Worm (Caenorhabditis elegans): ENCODE data around the gene snu-23.

The snu-23 gene

DNA sequence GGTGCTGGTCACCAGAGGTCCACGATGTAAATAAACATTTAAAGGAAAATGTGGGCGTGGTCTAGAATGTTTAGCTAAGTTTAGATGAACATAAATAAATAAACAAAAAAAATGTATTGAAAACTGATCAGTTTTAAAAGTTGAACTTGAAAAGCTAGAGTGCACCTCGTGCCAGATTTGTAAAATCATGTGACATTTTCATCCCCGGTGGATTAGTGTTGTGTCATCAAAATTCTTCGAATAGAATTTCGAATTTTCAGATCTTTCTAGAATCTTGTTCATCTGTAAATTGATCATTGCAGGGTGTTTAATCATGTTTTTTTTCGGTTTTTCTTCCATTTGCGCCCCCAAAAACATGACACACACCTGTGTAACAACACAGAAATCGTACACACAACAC lies 43.4 kb downstream of the snu-23 start (continued):
- TF ChIP-seq fos-1 (tag; optimal IDR thresholded peaks at IDR 0.05) (no peak), lin-15B (tag; optimal IDR thresholded peaks at IDR 0.05) (no peak), jun-1 (tag; optimal IDR thresholded peaks at IDR 0.05) (no peak), hlh-4 (tag; optimal IDR thresholded peaks at IDR 0.05) (no peak), C16A3.4 (tag; optimal IDR thresholded peaks at IDR 0.05) (no peak), nhr-76 (tag; optimal IDR thresholded peaks at IDR 0.05) (no peak), egl-27 (tag; optimal IDR thresholded peaks at IDR 0.05) (no peak), sptf-1 (tag; optimal IDR thresholded peaks at IDR 0.05) (no peak), rnt-1 (tag; optimal IDR thresholded peaks at IDR 0.05) (no peak), unc-62 (GFP tag; optimal IDR thresholded peaks at IDR 0.05) (no peak), nhr-20 (tag; optimal IDR thresholded peaks at IDR 0.05) (no peak), unc-30 (tag; optimal IDR thresholded peaks at IDR 0.05) (no peak), ztf-4 (tag; optimal IDR thresholded peaks at IDR 0.05) (no peak), dpl-1 (GFP tag; optimal IDR thresholded peaks at IDR 0.05) (no peak), efl-1 (optimal IDR thresholded peaks at IDR 0.05) (no peak), efl-1 (GFP tag; optimal IDR thresholded peaks at IDR 0.05 in 1 of 2) (no peak), lin-39 (tag; optimal IDR thresholded peaks at IDR 0.05) (no peak), alr-1 (tag; optimal IDR thresholded peaks at IDR 0.05; ENCODE audit: borderline replicate concordance) (no peak), snu-23 (GFP tag; optimal IDR thresholded peaks at IDR 0.05) (peak; percentile 16), grh-1 (GFP tag; IDR thresholded peaks at IDR 0.05) (no peak), nhr-47 (tag; optimal IDR thresholded peaks at IDR 0.05) (peak; percentile 41), C04F5.9 (tag; optimal IDR thresholded peaks at IDR 0.05) (no peak)

DNA sequence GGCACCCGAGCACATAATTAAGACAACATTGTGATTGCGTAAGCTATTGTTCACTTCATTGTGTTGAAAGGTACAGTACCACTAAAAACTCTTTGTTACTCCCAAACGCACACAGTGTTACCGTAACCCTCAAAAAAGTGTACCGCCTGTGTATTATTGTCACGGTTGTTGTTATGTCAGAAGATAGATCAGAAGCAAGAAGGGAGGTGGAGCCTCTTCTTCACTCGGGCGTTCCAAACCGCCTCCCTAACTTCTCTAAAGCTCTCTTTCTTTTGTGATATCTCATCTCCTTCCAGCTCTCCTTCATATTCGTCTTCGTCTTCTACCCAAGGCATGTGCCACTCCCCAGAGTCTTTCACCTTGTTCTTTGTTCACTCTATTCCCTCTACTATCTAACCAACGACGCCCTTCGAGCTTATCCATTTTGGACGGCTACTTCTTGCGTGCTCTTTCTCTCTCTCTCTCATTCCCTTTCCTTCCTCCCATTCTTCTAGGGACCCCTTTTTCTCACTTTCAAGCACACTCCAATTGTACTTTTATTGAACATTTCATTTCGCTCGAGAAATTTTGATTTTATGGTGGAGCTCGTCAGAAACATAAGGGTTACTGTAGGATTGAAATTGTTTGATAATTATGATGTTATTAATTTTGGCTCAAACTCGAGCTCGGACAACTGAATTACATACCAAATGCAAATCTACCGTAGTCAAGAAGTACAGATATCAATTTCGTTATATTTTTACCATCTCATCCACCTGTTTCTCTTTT lies 44.3 kb downstream of the snu-23 start:
- TF ChIP-seq hlh-4 (tag; optimal IDR thresholded peaks at IDR 0.05) (no peak), nhr-71 (tag; optimal IDR thresholded peaks at IDR 0.05) (peak; percentile 9), efl-3 (GFP tag; optimal IDR thresholded peaks at IDR 0.05) (no peak), fkh-8 (tag; optimal IDR thresholded peaks at IDR 0.05) (peak; percentile 42), nhr-237 (tag; optimal IDR thresholded peaks at IDR 0.05) (no peak), unc-130 (tag; optimal IDR thresholded peaks at IDR 0.05) (no peak), dpl-1 (GFP tag; optimal IDR thresholded peaks at IDR 0.05) (no peak), alr-1 (tag; optimal IDR thresholded peaks at IDR 0.05; ENCODE audit: borderline replicate concordance) (peak; percentile 9), ceh-8 (GFP tag; optimal IDR thresholded peaks at IDR 0.05) (peak; percentile 17), sox-4 (tag; optimal IDR thresholded peaks at IDR 0.05) (no peak), ets-5 (GFP tag; IDR thresholded peaks at IDR 0.05) (no peak), fkh-10 (GFP tag; optimal IDR thresholded peaks at IDR 0.05) (peak; percentile 68), lsy-2 (tag; optimal IDR thresholded peaks at IDR 0.05) (peak in 1 of 2 experiments; percentile 7), fkh-4 (tag; optimal IDR thresholded peaks at IDR 0.05; ENCODE audit: borderline replicate concordance) (no peak), elt-3 (tag; optimal IDR thresholded peaks at IDR 0.05) (no peak), elt-2 (tag; optimal IDR thresholded peaks at IDR 0.05) (no peak), nhr-84 (tag; optimal IDR thresholded peaks at IDR 0.05) (no peak), ceh-82 (tag; optimal IDR thresholded peaks at IDR 0.05) (peak in 1 of 3 experiments; percentile 50), lin-14 (GFP tag; optimal IDR thresholded peaks at IDR 0.05) (peak; percentile 71), skn-1 (tag; optimal IDR thresholded peaks at IDR 0.05) (no peak), swsn-7 (tag; optimal IDR thresholded peaks at IDR 0.05) (no peak), snpc-4 (tag; optimal IDR thresholded peaks at IDR 0.05) (no peak), jun-1 (tag; optimal IDR thresholded peaks at IDR 0.05) (no peak), zag-1 (tag; optimal IDR thresholded peaks at IDR 0.05) (no peak), ztf-4 (tag; optimal IDR thresholded peaks at IDR 0.05) (peak; percentile 18), ama-1 (optimal IDR thresholded peaks at IDR 0.05) (peak; percentile 49), sup-37 (GFP tag; optimal IDR thresholded peaks at IDR 0.05) (no peak), efl-1 (optimal IDR thresholded peaks at IDR 0.05) (no peak), efl-1 (GFP tag; optimal IDR thresholded peaks at IDR 0.05 in 1 of 2) (peak in 1 of 2 experiments; percentile 63), nhr-90 (tag; optimal IDR thresholded peaks at IDR 0.05; ENCODE audit: poor library complexity) (no peak), pag-3 (tag; optimal IDR thresholded peaks at IDR 0.05; ENCODE audit: borderline replicate concordance, insufficient read depth) (no peak), unc-62 (GFP tag; optimal IDR thresholded peaks at IDR 0.05) (no peak), blmp-1 (tag; optimal IDR thresholded peaks at IDR 0.05) (no peak), hpl-2 (GFP tag; optimal IDR thresholded peaks at IDR 0.05) (no peak), nhr-12 (tag; optimal IDR thresholded peaks at IDR 0.05) (no peak), xbp-1 (tag; optimal IDR thresholded peaks at IDR 0.05) (no peak)

Measured in whole organism, L1 larva.